Worm (Caenorhabditis elegans): ENCODE measurements around the gene inpp-5K.

- TF ChIP-seq R02D3.7 (tag; optimal IDR thresholded peaks at IDR 0.05) (no peak), skn-1 (tag; optimal IDR thresholded peaks at IDR 0.05) (no peak), lin-11 (tag; optimal IDR thresholded peaks at IDR 0.05) (no peak), mab-5 (tag; optimal IDR thresholded peaks at IDR 0.05) (no peak), ceh-82 (tag; optimal IDR thresholded peaks at IDR 0.05) (no peak)
These were observed 40.0 kb upstream of the inpp-5K start, which contains the start of gene unc-36 for ce11 chrIII:8201117-8201516.

Data from whole organism, L2 larva.